Worm (Caenorhabditis elegans): ENCODE measurements around the gene R53.4.

DNA sequence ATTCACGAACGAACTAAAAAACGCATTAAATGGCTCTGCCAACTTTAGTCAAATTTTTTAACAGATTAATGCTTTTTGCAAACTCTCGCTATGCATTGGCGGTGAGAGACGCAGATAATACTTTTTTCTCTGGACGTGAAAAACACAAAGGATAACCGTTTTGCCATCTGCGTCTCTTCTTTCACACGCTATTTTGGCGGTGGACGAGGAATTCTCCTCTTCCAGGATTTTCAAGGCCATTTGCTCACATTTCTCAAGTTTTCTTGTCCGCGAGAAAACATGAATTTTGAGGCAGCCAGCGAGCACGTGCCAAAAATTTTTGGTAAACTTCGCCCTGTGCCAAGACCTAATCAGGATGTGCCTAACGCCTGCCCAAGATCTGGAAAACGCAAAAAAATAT is 36.8 kb downstream of the R53.4 start:
- TF ChIP-seq snpc-4 (GFP tag; optimal IDR thresholded peaks at IDR 0.05) (no peak), snpc-4 (tag; optimal IDR thresholded peaks at IDR 0.05) (no peak), F22D6.2 (tag; optimal IDR thresholded peaks at IDR 0.05) (no peak), F49E8.2 (tag; optimal IDR thresholded peaks at IDR 0.05; ENCODE audit: insufficient read depth) (no peak), ztf-3 (GFP tag; optimal IDR thresholded peaks at IDR 0.05) (no peak)

All from whole organism, young adult.